Fruit fly (Drosophila melanogaster) S2 (cell line): Measurements from ENCODE around the gene CG12773.

Experiments
- CG8478 ChIP-seq: fragments of >200 bp; optimal IDR thresholded peaks from 2 replicates; lab custom pipeline; 2018
- CTCF ChIP-seq, 2 experiments: fragments of >200 bp; optimal IDR thresholded peaks; 2 replicates each; lab custom pipeline; 2018

- TF ChIP-seq CTCF (optimal IDR thresholded peaks at IDR 0.05; lab: Kevin White, UChicago) (no peak), CG8478 (lab: Kevin White, UChicago) (no peak)
Observed at dm6 chrX:1397649-1398454, 44.1 kb upstream of the CG12773 start.
